Fruit fly (Drosophila melanogaster) whole organism, embryonic: ENCODE measurements around the gene CG31633.

Experiments used
- Bgb ChIP-seq: fragments of 200-800 bp; sonication (Bioruptor generic); IDR thresholded peaks from 2 replicates; pipeline ENCODE4 v1.3.6; 2022; ENCODE audit warnings: missing biosample characterization, missing genetic modification characterization; ENCODE audit not compliant: partially characterized antibody
- Blimp-1 ChIP-seq: fragments of 200-800 bp; sonication (Bioruptor generic); optimal IDR thresholded peaks from 3 replicates; lab custom pipeline; 2018; ENCODE audit warnings: missing biosample characterization, missing genetic modification characterization, mild to moderate bottlenecking, moderate library complexity, missing genetic modification reagents
- C15 ChIP-seq: fragments of 200-800 bp; sonication (Bioruptor generic); IDR thresholded peaks from 3 replicates; pipeline ENCODE4 v1.3.6; 2022; ENCODE audit warnings: missing biosample characterization, missing genetic modification characterization
- CG10267 ChIP-seq: fragments of 200-800 bp; sonication (Bioruptor generic); optimal IDR thresholded peaks from 2 replicates; lab custom pipeline; 2018; ENCODE audit warnings: missing biosample characterization, mild to moderate bottlenecking, missing genetic modification characterization, moderate library complexity
- CG10543 ChIP-seq: fragments of 200-800 bp; sonication (Bioruptor generic); optimal IDR thresholded peaks from 3 replicates; lab custom pipeline; 2017; ENCODE audit warnings: missing biosample characterization, mild to moderate bottlenecking, missing genetic modification characterization, moderate library complexity
- CG11504 ChIP-seq: fragments of 200-800 bp; sonication (Bioruptor generic); optimal IDR thresholded peaks from 3 replicates; lab custom pipeline; 2019; ENCODE audit warnings: missing biosample characterization, mild to moderate bottlenecking, missing genetic modification characterization, moderate library complexity
- CG12071 ChIP-seq: fragments of 200-800 bp; sonication (Bioruptor generic); optimal IDR thresholded peaks from 3 replicates; lab custom pipeline; 2018; ENCODE audit warnings: missing biosample characterization, mild to moderate bottlenecking, missing genetic modification characterization
- CG17612 ChIP-seq: fragments of 200-800 bp; sonication (Bioruptor generic); IDR thresholded peaks from 2 replicates; pipeline ENCODE4 v1.3.6; 2022; ENCODE audit warnings: missing biosample characterization, missing genetic modification characterization
- CG2120 ChIP-seq: fragments of 200-800 bp; sonication (Bioruptor generic); optimal IDR thresholded peaks from 3 replicates; lab custom pipeline; 2016; ENCODE audit warnings: missing biosample characterization, missing genetic modification characterization
- CG32767 ChIP-seq: fragments of 200-800 bp; sonication (Bioruptor generic); IDR thresholded peaks from 2 replicates; pipeline ENCODE4 v1.3.6; 2022; ENCODE audit warnings: missing biosample characterization, missing genetic modification characterization
- CG33213 ChIP-seq: fragments of 200-800 bp; sonication (Bioruptor generic); optimal IDR thresholded peaks from 3 replicates; lab custom pipeline; 2016; ENCODE audit warnings: missing biosample characterization, missing genetic modification characterization
- CG43689 ChIP-seq: fragments of 200-800 bp; sonication (Bioruptor generic); IDR thresholded peaks from 2 replicates; pipeline ENCODE4 v1.3.6; 2022; ENCODE audit warnings: missing biosample characterization, missing genetic modification characterization
- CG4707 ChIP-seq: fragments of 200-800 bp; sonication (Bioruptor generic); optimal IDR thresholded peaks from 2 replicates; lab custom pipeline; 2018; ENCODE audit warnings: missing biosample characterization, mild to moderate bottlenecking, missing genetic modification characterization, moderate library complexity
- CG6689 ChIP-seq: fragments of 200-800 bp; sonication (Bioruptor generic); IDR thresholded peaks from 2 replicates; pipeline ENCODE4 v1.3.6; 2022; ENCODE audit warnings: missing biosample characterization, missing genetic modification characterization
- CG8388 ChIP-seq: fragments of 200-800 bp; sonication (Bioruptor generic); optimal IDR thresholded peaks from 2 replicates; lab custom pipeline; 2019; ENCODE audit warnings: missing biosample characterization, mild to moderate bottlenecking, missing genetic modification characterization, moderate library complexity
- CG8924 ChIP-seq: fragments of 200-800 bp; optimal IDR thresholded peaks from 3 replicates; lab custom pipeline; 2019; ENCODE audit warnings: missing biosample characterization, mild to moderate bottlenecking, missing genetic modification characterization, moderate library complexity
- CG9215 ChIP-seq: fragments of 200-800 bp; sonication (Bioruptor generic); IDR thresholded peaks from 2 replicates; pipeline ENCODE4 v1.3.6; 2022; ENCODE audit warnings: missing biosample characterization, missing genetic modification characterization
- CG9609 ChIP-seq: fragments of 200-800 bp; sonication (Bioruptor generic); optimal IDR thresholded peaks from 3 replicates; lab custom pipeline; 2016; ENCODE audit warnings: missing biosample characterization, missing genetic modification characterization
- CG9876 ChIP-seq: fragments of 200-800 bp; sonication (Bioruptor generic); optimal IDR thresholded peaks from 2 replicates; lab custom pipeline; 2016; ENCODE audit warnings: missing biosample characterization, missing genetic modification characterization
- Dfd ChIP-seq, 2 experiments: fragments of >200 bp; optimal IDR thresholded peaks; 2 replicates each; lab custom pipeline; 2017; ENCODE audit warnings: missing biosample characterization in 2 of 2, missing genetic modification characterization in 2 of 2
- ERR ChIP-seq: fragments of 200-800 bp; sonication (Bioruptor generic); optimal IDR thresholded peaks from 2 replicates; lab custom pipeline; 2016; ENCODE audit warnings: missing biosample characterization, missing genetic modification characterization
- Eip74EF ChIP-seq, 2 experiments: fragments of 200-800 bp in 1 of 2; fragments of >200 bp in 1 of 2; sonication (Bioruptor generic) in 1 of 2; optimal IDR thresholded peaks; 2 replicates each; lab custom pipeline; 2017 to 2019; ENCODE audit warnings: missing biosample characterization in 2 of 2, missing genetic modification characterization in 2 of 2, mild to moderate bottlenecking in 1 of 2, moderate library complexity in 1 of 2
- Gsc ChIP-seq: fragments of 200-800 bp; sonication (Bioruptor generic); IDR thresholded peaks from 2 replicates; pipeline ENCODE4 v1.3.6; 2022; ENCODE audit warnings: missing biosample characterization, missing genetic modification characterization
- HHEX ChIP-seq: fragments of 200-800 bp; sonication (Bioruptor generic); optimal IDR thresholded peaks from 3 replicates; lab custom pipeline; 2017; ENCODE audit warnings: missing biosample characterization, mild to moderate bottlenecking, missing genetic modification characterization, missing genetic modification reagents
- HmgD ChIP-seq: fragments of 200-800 bp; sonication (Bioruptor generic); optimal IDR thresholded peaks from 3 replicates; lab custom pipeline; 2016; ENCODE audit warnings: missing biosample characterization, missing genetic modification characterization
- Lpt ChIP-seq: fragments of >200 bp; optimal IDR thresholded peaks from 2 replicates; lab custom pipeline; 2018; ENCODE audit warnings: missing biosample characterization, missing genetic modification characterization
- Myb ChIP-seq: fragments of 200-800 bp; sonication (Bioruptor generic); optimal IDR thresholded peaks from 2 replicates; lab custom pipeline; 2016; ENCODE audit warnings: missing biosample characterization, missing genetic modification characterization
- NK7.1 ChIP-seq: fragments of 200-800 bp; sonication (Bioruptor generic); optimal IDR thresholded peaks from 3 replicates; lab custom pipeline; 2016; ENCODE audit warnings: missing biosample characterization, missing genetic modification characterization
- Scr ChIP-seq: fragments of 200-800 bp; sonication (Bioruptor generic); IDR thresholded peaks from 2 replicates; pipeline ENCODE4 v1.3.6; 2022; ENCODE audit warnings: missing biosample characterization, missing genetic modification characterization; ENCODE audit not compliant: partially characterized antibody
- Sry-δ ChIP-seq: fragments of 200-800 bp; sonication (Bioruptor generic); optimal IDR thresholded peaks from 2 replicates; lab custom pipeline; 2016; ENCODE audit warnings: missing biosample characterization, missing genetic modification characterization
- Tbp ChIP-seq: fragments of >200 bp; optimal IDR thresholded peaks from 2 replicates; lab custom pipeline; 2018; ENCODE audit warnings: missing biosample characterization, missing genetic modification characterization
- dm ChIP-seq: fragments of 200-800 bp; sonication (Bioruptor generic); optimal IDR thresholded peaks from 3 replicates; lab custom pipeline; 2016; ENCODE audit warnings: missing biosample characterization, missing genetic modification characterization
- emc ChIP-seq: fragments of 200-800 bp; sonication (Bioruptor generic); optimal IDR thresholded peaks from 2 replicates; lab custom pipeline; 2016; ENCODE audit warnings: missing biosample characterization, missing genetic modification characterization
- fru ChIP-seq: fragments of >200 bp; optimal IDR thresholded peaks from 2 replicates; lab custom pipeline; 2017
- her ChIP-seq: fragments of 200-800 bp; sonication (Bioruptor generic); optimal IDR thresholded peaks from 2 replicates; lab custom pipeline; 2016; ENCODE audit warnings: missing biosample characterization, missing genetic modification characterization
- lab ChIP-seq: fragments of 200-800 bp; sonication (Bioruptor generic); optimal IDR thresholded peaks from 3 replicates; lab custom pipeline; 2017; ENCODE audit warnings: missing biosample characterization, missing genetic modification characterization, mild to moderate bottlenecking, moderate library complexity, missing genetic modification reagents
- lbe ChIP-seq: fragments of 200-800 bp; sonication (Bioruptor generic); optimal IDR thresholded peaks from 2 replicates; lab custom pipeline; 2016; ENCODE audit warnings: missing biosample characterization, mild to moderate bottlenecking, missing genetic modification characterization
- lov ChIP-seq, 2 experiments: fragments of 200-800 bp in 1 of 2; fragments of >200 bp in 1 of 2; sonication (Bioruptor generic) in 1 of 2; IDR thresholded peaks in 1 of 2; optimal IDR thresholded peaks in 1 of 2; 2 replicates in 1 of 2; 3 replicates in 1 of 2; pipeline versions ENCODE4 v1.3.6 to Lab custom; 2017 to 2022; ENCODE audit warnings: missing biosample characterization in 1 of 2, missing genetic modification characterization in 1 of 2
- nau ChIP-seq: fragments of 200-800 bp; sonication (Bioruptor generic); optimal IDR thresholded peaks from 3 replicates; lab custom pipeline; 2017; ENCODE audit warnings: missing biosample characterization, mild to moderate bottlenecking, missing genetic modification characterization, missing genetic modification reagents
- nerfin-1 ChIP-seq: fragments of 200-800 bp; sonication (Bioruptor generic); optimal IDR thresholded peaks from 3 replicates; lab custom pipeline; 2019; ENCODE audit warnings: missing biosample characterization, mild to moderate bottlenecking, missing genetic modification characterization, moderate library complexity
- nom ChIP-seq: fragments of 200-800 bp; sonication (Bioruptor generic); optimal IDR thresholded peaks from 2 replicates; lab custom pipeline; 2017; ENCODE audit warnings: missing biosample characterization, missing genetic modification characterization, mild to moderate bottlenecking, moderate library complexity, missing genetic modification reagents
- pho ChIP-seq: fragments of 200-800 bp; sonication (Bioruptor generic); optimal IDR thresholded peaks from 2 replicates; lab custom pipeline; 2016; ENCODE audit warnings: missing biosample characterization, missing genetic modification characterization
- psq ChIP-seq: fragments of 200-800 bp; sonication (Bioruptor generic); optimal IDR thresholded peaks from 2 replicates; lab custom pipeline; 2017; ENCODE audit warnings: missing biosample characterization, missing genetic modification characterization
- sens ChIP-seq: fragments of 200-800 bp; sonication (Bioruptor generic); peaks from one replicate; lab custom pipeline; 2016; ENCODE audit warnings: missing biosample characterization, missing genetic modification characterization
- slbo ChIP-seq: fragments of 200-800 bp; sonication (Bioruptor generic); IDR thresholded peaks from 2 replicates; pipeline ENCODE4 v1.3.6; 2022; ENCODE audit warnings: missing biosample characterization, missing genetic modification characterization
- sug ChIP-seq: fragments of 200-800 bp; optimal IDR thresholded peaks from 2 replicates; lab custom pipeline; 2019; ENCODE audit warnings: missing biosample characterization, mild to moderate bottlenecking, missing genetic modification characterization, moderate library complexity
- twi ChIP-seq: fragments of 200-800 bp; optimal IDR thresholded peaks from 2 replicates; lab custom pipeline; 2019; ENCODE audit warnings: missing biosample characterization, mild to moderate bottlenecking, missing genetic modification characterization, moderate library complexity
- unpg ChIP-seq: fragments of 200-800 bp; sonication (Bioruptor generic); optimal IDR thresholded peaks from 3 replicates; lab custom pipeline; 2018; ENCODE audit warnings: missing biosample characterization, mild to moderate bottlenecking, missing genetic modification characterization, moderate library complexity
- wek ChIP-seq: fragments of 200-800 bp; sonication (Bioruptor generic); optimal IDR thresholded peaks from 3 replicates; lab custom pipeline; 2018; ENCODE audit warnings: missing biosample characterization, mild to moderate bottlenecking, missing genetic modification characterization, moderate library complexity
- zfh1 ChIP-seq: fragments of 200-800 bp; sonication (Bioruptor generic); IDR thresholded peaks from 3 replicates; pipeline ENCODE4 v1.3.6; 2022; ENCODE audit warnings: missing biosample characterization, missing genetic modification characterization

Gene CG31633

dm6 chr2L:6700742-6701141 lies 44.6 kb upstream of the CG31633 start (continued):
- TF ChIP-seq CG11504 (tag; lab: Kevin White, UChicago) = no peak
- no peak for TF ChIP-seq C15 (GFP tag; lab: Robert Waterston, UW)
- no peak for TF ChIP-seq Myb
- TF ChIP-seq CG9876 (GFP tag; lab: Kevin White, UChicago) = peak; percentile 20
- peak; percentile 36 for TF ChIP-seq CG10267 (tag; lab: Kevin White, UChicago)
- TF ChIP-seq HHEX = no peak
- peak; percentile 48 for TF ChIP-seq her
- peak; percentile 56 for TF ChIP-seq wek
- TF ChIP-seq lab (GFP tag; lab: Kevin White, UChicago) = peak; percentile 14
- peak; percentile 7 for TF ChIP-seq unpg (GFP tag; lab: Kevin White, UChicago)

- TF ChIP-seq CG6689 (GFP tag; lab: Robert Waterston, UW) = peak; percentile 43; the same call in 1 of the 2 replicates
- TF ChIP-seq lab (GFP tag; lab: Kevin White, UChicago) = peak; percentile 48
- TF ChIP-seq sens (GFP tag; lab: Kevin White, UChicago) = peak; percentile 49
- no peak for TF ChIP-seq Lpt (GFP tag; lab: Kevin White, UChicago)
- no peak for TF ChIP-seq Gsc (GFP tag; lab: Robert Waterston, UW)
- no peak for TF ChIP-seq HmgD (GFP tag; lab: Kevin White, UChicago)
- TF ChIP-seq lov (optimal IDR thresholded peaks at IDR 0.05; lab: Kevin White, UChicago) = no peak
- TF ChIP-seq lov (GFP tag; IDR thresholded peaks at IDR 0.05; lab: Robert Waterston, UW) = peak; percentile 68; the same call in 1 of the 3 replicates
- no peak for TF ChIP-seq ERR (GFP tag; lab: Kevin White, UChicago)
- no peak for TF ChIP-seq Sry-δ
- TF ChIP-seq Blimp-1 (GFP tag; lab: Kevin White, UChicago) = peak; percentile 45
- no peak for TF ChIP-seq Scr (GFP tag; lab: Robert Waterston, UW)
- TF ChIP-seq nerfin-1 (tag; lab: Kevin White, UChicago) = no peak
- no peak for TF ChIP-seq fru (lab: Kevin White, UChicago)
- TF ChIP-seq zfh1 (GFP tag; lab: Robert Waterston, UW) = peak; percentile 74; the same call in 2 of the 3 replicates
- TF ChIP-seq slbo (GFP tag; lab: Robert Waterston, UW) = peak; percentile 71
- TF ChIP-seq sug (tag; lab: Kevin White, UChicago) = no peak
- TF ChIP-seq CG8388 (GFP tag; lab: Kevin White, UChicago) = peak; percentile 29
- peak; percentile 47 for TF ChIP-seq CG2120
- no peak for TF ChIP-seq Bgb (GFP tag; lab: Robert Waterston, UW)
- no peak for TF ChIP-seq CG10543 (GFP tag; lab: Kevin White, UChicago)
- peak; percentile 40 for TF ChIP-seq lbe (GFP tag; lab: Kevin White, UChicago)
- TF ChIP-seq CG9215 (GFP tag; lab: Robert Waterston, UW) = no peak
- TF ChIP-seq Dfd (GFP tag; optimal IDR thresholded peaks at IDR 0.05; lab: Kevin White, UChicago) = no peak
- no peak for TF ChIP-seq pho (GFP tag; lab: Kevin White, UChicago)
- TF ChIP-seq emc (GFP tag; lab: Kevin White, UChicago) = no peak
- no peak for TF ChIP-seq twi
- TF ChIP-seq Eip74EF (GFP tag; optimal IDR thresholded peaks at IDR 0.05; lab: Kevin White, UChicago) = no peak
- no peak for TF ChIP-seq CG9609 (GFP tag; lab: Kevin White, UChicago)
- no peak for TF ChIP-seq CG17612
- no peak for TF ChIP-seq psq
- no peak for TF ChIP-seq CG43689 (GFP tag; lab: Robert Waterston, UW)
- TF ChIP-seq Tbp (GFP tag; lab: Kevin White, UChicago) = no peak
- peak; percentile 50 for TF ChIP-seq CG8924
- no peak for TF ChIP-seq nau (GFP tag; lab: Kevin White, UChicago)
- no peak for TF ChIP-seq NK7.1
- peak; percentile 12 for TF ChIP-seq CG33213 (GFP tag; lab: Kevin White, UChicago)
- TF ChIP-seq dm = no peak
- no peak for TF ChIP-seq nom (GFP tag; lab: Kevin White, UChicago)
- TF ChIP-seq CG32767 (GFP tag; lab: Robert Waterston, UW) = peak; percentile 58
- no peak for TF ChIP-seq CG12071 (GFP tag; lab: Kevin White, UChicago)
- TF ChIP-seq CG4707 = no peak
Measured at dm6 chr2L:6698387-6698786, 42.3 kb upstream of the CG31633 start.
